Worm (Caenorhabditis elegans): Measurements from ENCODE around the gene col-72.
A peak's percentile ranks its signal among the peaks of the same experiment; 100 is the strongest.

col-72 gene

DNA sequence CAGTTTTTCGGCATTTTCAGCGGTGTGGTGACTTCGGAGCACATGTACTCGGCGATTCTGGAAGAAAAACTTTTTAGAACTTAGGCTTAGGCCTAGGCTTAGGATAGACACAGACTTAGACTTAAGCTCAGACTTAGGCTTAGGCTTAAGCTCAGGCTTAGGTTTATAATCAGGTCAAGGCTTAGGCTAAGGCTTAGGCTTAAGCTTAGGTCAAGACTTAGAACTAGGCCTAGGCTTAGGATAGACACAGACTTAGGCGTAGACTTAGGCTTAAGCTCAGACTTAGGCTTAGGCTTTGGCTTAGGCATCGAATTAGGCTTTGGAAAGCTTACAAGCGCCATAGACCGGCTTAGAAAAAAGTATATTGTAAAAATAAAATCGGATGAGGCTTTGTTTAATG, 47.5 kb downstream of the col-72 start:
- TF ChIP-seq lin-39 (tag; optimal IDR thresholded peaks at IDR 0.05), result no peak
- no peak for TF ChIP-seq ZK337.2 (GFP tag; IDR thresholded peaks at IDR 0.05)
- no peak for TF ChIP-seq dve-1 (tag; optimal IDR thresholded peaks at IDR 0.05; ENCODE audit: insufficient read depth)
- TF ChIP-seq ces-1 (GFP tag; optimal IDR thresholded peaks at IDR 0.05), result no peak
- no peak for TF ChIP-seq fkh-10 (GFP tag; optimal IDR thresholded peaks at IDR 0.05)
- TF ChIP-seq pha-4 (GFP tag; IDR thresholded peaks at IDR 0.05), result no peak
- TF ChIP-seq pha-4 (tag; optimal IDR thresholded peaks at IDR 0.05), result no peak
- no peak for TF ChIP-seq daf-16 (GFP tag; optimal IDR thresholded peaks at IDR 0.05)
- TF ChIP-seq daf-16 (tag; optimal IDR thresholded peaks at IDR 0.05), result no peak
- TF ChIP-seq php-3 (GFP tag; IDR thresholded peaks at IDR 0.05), result no peak
- TF ChIP-seq aha-1 (tag), result no peak
- no peak for TF ChIP-seq sdz-12 (GFP tag; optimal IDR thresholded peaks at IDR 0.05)

DNA sequence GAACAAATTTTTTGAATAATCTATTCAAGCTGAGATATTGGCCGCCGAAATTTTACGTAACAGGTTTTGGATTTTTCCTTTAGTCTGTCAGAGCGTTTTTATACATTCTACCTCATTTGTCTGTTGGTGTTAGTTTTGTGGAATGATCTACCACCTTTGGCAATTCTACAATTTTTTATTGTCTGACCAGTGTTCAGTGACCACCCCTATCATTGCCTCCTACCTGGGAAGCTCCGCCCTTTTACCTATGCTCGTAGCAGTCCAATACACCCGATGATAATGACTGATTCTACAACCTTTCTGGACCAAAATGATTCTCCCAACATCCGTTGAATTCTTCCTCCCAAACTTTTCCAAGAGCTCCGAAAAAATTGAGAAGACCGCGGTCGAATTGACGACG, 50.3 kb downstream of the col-72 start, which contains the start of gene sdz-32:
TSS of gene sdz-32 (plus strand) at position 301 of the 400 bp plus-strand sequence.
- TF ChIP-seq Y75B8A.6 (GFP tag; IDR thresholded peaks at IDR 0.05) (no peak), ztf-7 (tag; optimal IDR thresholded peaks at IDR 0.05) (no peak), Y48G9A.11 (GFP tag; IDR thresholded peaks at IDR 0.05) (no peak), D1046.2 (GFP tag; IDR thresholded peaks at IDR 0.05) (no peak), lim-7 (GFP tag; IDR thresholded peaks at IDR 0.05) (no peak)

DNA sequence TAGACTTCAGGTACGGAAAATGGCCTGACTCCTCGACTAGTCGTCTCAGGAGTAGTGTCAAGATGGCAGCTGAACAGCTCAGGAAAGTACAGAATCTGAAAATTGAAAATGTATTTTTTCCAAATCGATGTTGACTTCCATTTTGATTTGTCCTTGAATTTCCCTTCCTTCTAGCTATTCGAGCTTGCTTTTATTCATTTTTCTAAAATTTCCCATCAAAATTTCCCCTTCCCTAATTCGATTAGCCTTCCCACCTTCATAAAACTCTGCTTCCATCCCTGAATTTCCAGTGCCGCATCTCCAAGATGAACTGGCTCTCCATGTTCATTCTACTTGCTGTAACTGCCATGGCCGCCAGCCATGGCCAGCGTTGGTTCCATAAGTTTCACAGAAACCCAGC, 51.2 kb downstream of the col-72 start, which contains the start of gene Y49F6B.6:
TSS of gene Y49F6B.6 (plus strand) at position 301 of the 400 bp plus-strand sequence.
- TF ChIP-seq lin-13 (GFP tag; optimal IDR thresholded peaks at IDR 0.05), result no peak
- no peak for TF ChIP-seq F44E2.7 (GFP tag; IDR thresholded peaks at IDR 0.05)
- no peak for TF ChIP-seq nhr-111 (GFP tag; optimal IDR thresholded peaks at IDR 0.05)
- no peak for TF ChIP-seq jun-1 (tag; optimal IDR thresholded peaks at IDR 0.05)
- no peak for TF ChIP-seq nhr-6 (tag; optimal IDR thresholded peaks at IDR 0.05)
- TF ChIP-seq egl-43 (GFP tag; IDR thresholded peaks at IDR 0.05), result no peak
- TF ChIP-seq pha-4 (GFP tag; IDR thresholded peaks at IDR 0.05), result no peak
- no peak for TF ChIP-seq pha-4 (tag; optimal IDR thresholded peaks at IDR 0.05)
- TF ChIP-seq fos-1 (tag; optimal IDR thresholded peaks at IDR 0.05), result no peak
- TF ChIP-seq attf-4 (tag; optimal IDR thresholded peaks at IDR 0.05), result no peak
- no peak for TF ChIP-seq lir-3 (tag; optimal IDR thresholded peaks at IDR 0.05)
- no peak for TF ChIP-seq ctbp-1 (GFP tag; IDR thresholded peaks at IDR 0.05)
- no peak for TF ChIP-seq madf-5 (GFP tag; IDR thresholded peaks at IDR 0.05)
- no peak for TF ChIP-seq snpc-4 (tag; optimal IDR thresholded peaks at IDR 0.05)
- TF ChIP-seq php-3 (GFP tag; IDR thresholded peaks at IDR 0.05), result no peak
- TF ChIP-seq sdz-12 (GFP tag; optimal IDR thresholded peaks at IDR 0.05), result no peak
- TF ChIP-seq ztf-7 (tag; optimal IDR thresholded peaks at IDR 0.05), result no peak
- no peak for TF ChIP-seq lin-29 (GFP tag; IDR thresholded peaks at IDR 0.05)

DNA sequence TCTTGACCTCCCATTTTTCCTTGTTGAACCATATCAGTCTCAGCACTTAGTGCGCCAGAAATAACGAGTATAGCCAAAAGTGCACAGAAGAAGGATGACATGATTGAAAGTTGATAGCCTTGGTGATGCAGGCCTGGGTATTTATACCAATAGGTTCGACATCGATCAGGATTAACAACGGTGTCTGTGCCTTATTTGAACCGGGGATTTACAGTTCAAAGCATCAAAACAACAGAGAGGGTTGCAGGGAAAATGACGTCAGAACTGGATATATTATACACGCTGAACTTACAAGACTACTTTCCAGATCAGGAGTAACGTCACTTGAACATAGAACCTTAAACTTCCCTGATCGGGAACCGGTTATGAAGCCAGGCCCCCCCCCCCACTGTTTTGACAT, 51.7 kb downstream of the col-72 start, which contains the start of gene Y49F6B.12:
TSS of gene Y49F6B.12 (minus strand) at position 101 of the 400 bp plus-strand sequence.
- peak; percentile 45 for TF ChIP-seq aha-1 (tag)
- TF ChIP-seq ceh-32 (tag; optimal IDR thresholded peaks at IDR 0.05; ENCODE audit: poor library complexity), result no peak

DNA sequence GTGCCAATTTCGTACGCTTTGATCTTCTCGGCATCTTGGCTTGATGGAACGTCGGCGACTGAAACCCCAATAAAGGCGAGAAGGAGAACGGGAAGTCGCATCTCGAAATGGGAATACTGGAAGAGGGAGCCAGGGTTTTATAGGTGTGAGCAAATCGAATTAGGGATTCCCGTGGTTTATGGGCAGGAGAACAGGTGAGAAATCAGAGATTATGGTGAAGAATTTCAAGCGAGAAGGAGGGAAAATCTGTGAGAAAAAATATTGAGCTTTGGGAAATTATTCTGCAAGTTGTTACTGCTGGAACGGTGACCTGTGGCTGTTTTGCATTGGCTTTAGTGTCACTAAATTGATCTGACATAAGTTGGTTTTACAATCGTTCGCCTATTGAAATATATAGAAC, 52.4 kb downstream of the col-72 start, which contains the start of gene Y49F6B.13:
TSS of gene Y49F6B.13 (minus strand) at position 101 of the 400 bp plus-strand sequence.
- TF ChIP-seq zip-2 (tag; optimal IDR thresholded peaks at IDR 0.05) (no peak), aha-1 (tag) (peak; percentile 17)

All from whole organism, L4 larva.